Fruit fly (Drosophila melanogaster) whole organism, embryonic: ENCODE results near the gene CG15332.

ENCODE experiments used
- B-H1 ChIP-seq: fragments of 200-800 bp; sonication (Bioruptor generic); IDR thresholded peaks from 3 replicates; pipeline ENCODE4 v1.3.6; 2022; ENCODE audit warnings: missing biosample characterization, missing genetic modification characterization
- Bteb2 ChIP-seq: fragments of 200-800 bp; sonication (Bioruptor generic); optimal IDR thresholded peaks from 2 replicates; lab custom pipeline; 2016; ENCODE audit warnings: missing biosample characterization, missing genetic modification characterization
- CG10431 ChIP-seq: fragments of 200-800 bp; sonication (Bioruptor generic); optimal IDR thresholded peaks from 3 replicates; lab custom pipeline; 2018; ENCODE audit warnings: missing biosample characterization, mild to moderate bottlenecking, missing genetic modification characterization
- CG10959 ChIP-seq: fragments of 200-800 bp; sonication (Bioruptor generic); IDR thresholded peaks from 2 replicates; pipeline ENCODE4 v1.3.6; 2022; ENCODE audit warnings: missing biosample characterization, missing genetic modification characterization
- CG10979 ChIP-seq: fragments of 200-800 bp; sonication (Bioruptor generic); optimal IDR thresholded peaks from 2 replicates; lab custom pipeline; 2018; ENCODE audit warnings: missing biosample characterization, mild to moderate bottlenecking, missing genetic modification characterization, moderate library complexity
- CG11398 ChIP-seq: fragments of 200-800 bp; sonication (Bioruptor generic); optimal IDR thresholded peaks from 2 replicates; lab custom pipeline; 2016; ENCODE audit warnings: missing biosample characterization, missing genetic modification characterization
- CG12219 ChIP-seq: fragments of 200-800 bp; sonication (Bioruptor generic); optimal IDR thresholded peaks from 3 replicates; lab custom pipeline; 2018; ENCODE audit warnings: missing biosample characterization, mild to moderate bottlenecking, missing genetic modification characterization
- CG1233 ChIP-seq: fragments of 200-800 bp; sonication (Bioruptor generic); optimal IDR thresholded peaks from 4 replicates; lab custom pipeline; 2018; ENCODE audit warnings: missing biosample characterization, mild to moderate bottlenecking, missing genetic modification characterization
- CG13296 ChIP-seq: fragments of 200-800 bp; sonication (Bioruptor generic); optimal IDR thresholded peaks from 3 replicates; lab custom pipeline; 2018; ENCODE audit warnings: missing biosample characterization, mild to moderate bottlenecking, missing genetic modification characterization
- CG16813 ChIP-seq: fragments of 200-800 bp; sonication (Bioruptor generic); IDR thresholded peaks from 3 replicates; pipeline ENCODE4 v1.3.6; 2022; ENCODE audit warnings: missing biosample characterization, missing genetic modification characterization; ENCODE audit not compliant: partially characterized antibody
- CG16815 ChIP-seq: fragments of 200-800 bp; sonication (Bioruptor generic); optimal IDR thresholded peaks from 3 replicates; lab custom pipeline; 2017; ENCODE audit warnings: missing biosample characterization, mild to moderate bottlenecking, missing genetic modification characterization
- CG3065 ChIP-seq: fragments of 200-800 bp; sonication (Bioruptor generic); optimal IDR thresholded peaks from 2 replicates; lab custom pipeline; 2016; ENCODE audit warnings: missing biosample characterization, missing genetic modification characterization
- CG3281 ChIP-seq: fragments of 200-800 bp; sonication (Bioruptor generic); optimal IDR thresholded peaks from 3 replicates; lab custom pipeline; 2017; ENCODE audit warnings: missing biosample characterization, mild to moderate bottlenecking, missing genetic modification characterization
- CG8388 ChIP-seq: fragments of 200-800 bp; sonication (Bioruptor generic); optimal IDR thresholded peaks from 2 replicates; lab custom pipeline; 2019; ENCODE audit warnings: missing biosample characterization, mild to moderate bottlenecking, missing genetic modification characterization, moderate library complexity
- CrebB ChIP-seq: fragments of 200-800 bp; sonication (Bioruptor generic); optimal IDR thresholded peaks from 3 replicates; lab custom pipeline; 2018; ENCODE audit warnings: missing biosample characterization, mild to moderate bottlenecking, missing genetic modification characterization
- Deaf1 ChIP-seq: fragments of 200-800 bp; optimal IDR thresholded peaks from 3 replicates; lab custom pipeline; 2019; ENCODE audit warnings: missing biosample characterization, mild to moderate bottlenecking, missing genetic modification characterization, moderate library complexity
- Doc2 ChIP-seq: fragments of 200-800 bp; sonication (Bioruptor generic); IDR thresholded peaks from 2 replicates; pipeline ENCODE4 v1.3.6; 2022; ENCODE audit warnings: missing biosample characterization, missing genetic modification characterization
- Dp ChIP-seq: fragments of 200-800 bp; sonication (Bioruptor generic); optimal IDR thresholded peaks from 2 replicates; lab custom pipeline; 2018; ENCODE audit warnings: missing biosample characterization, mild to moderate bottlenecking, missing genetic modification characterization, moderate library complexity
- Fer2 ChIP-seq: fragments of 200-800 bp; sonication (Bioruptor generic); optimal IDR thresholded peaks from 2 replicates; lab custom pipeline; 2018; ENCODE audit warnings: missing biosample characterization, mild to moderate bottlenecking, missing genetic modification characterization, moderate library complexity
- GATAe ChIP-seq: fragments of 200-800 bp; sonication (Bioruptor generic); conservative IDR thresholded peaks from 2 replicates; pipeline ENCODE4 v1.3.6; 2022; ENCODE audit warnings: missing biosample characterization, missing genetic modification characterization
- Hr51 ChIP-seq, 2 experiments: fragments of 200-800 bp; sonication (Bioruptor generic); optimal IDR thresholded peaks; 2 replicates in 1 of 2; 3 replicates in 1 of 2; lab custom pipeline; 2016 to 2018; ENCODE audit warnings: missing biosample characterization in 2 of 2, missing genetic modification characterization in 2 of 2, mild to moderate bottlenecking in 1 of 2, moderate library complexity in 1 of 2
- Meics ChIP-seq: fragments of 200-800 bp; sonication (Bioruptor generic); optimal IDR thresholded peaks from 2 replicates; lab custom pipeline; 2017; ENCODE audit warnings: missing biosample characterization, mild to moderate bottlenecking, missing genetic modification characterization
- Myb ChIP-seq: fragments of 200-800 bp; sonication (Bioruptor generic); optimal IDR thresholded peaks from 2 replicates; lab custom pipeline; 2016; ENCODE audit warnings: missing biosample characterization, missing genetic modification characterization
- Oaz ChIP-seq: fragments of 200-800 bp; sonication (Bioruptor generic); IDR thresholded peaks from 2 replicates; pipeline ENCODE4 v1.3.6; 2022; ENCODE audit warnings: missing biosample characterization, missing genetic modification characterization
- Pdp1 ChIP-seq, 2 experiments: fragments of 200-800 bp; sonication (Bioruptor generic); optimal IDR thresholded peaks; 3 replicates each; lab custom pipeline; 2016; ENCODE audit warnings: missing biosample characterization in 2 of 2, missing genetic modification characterization in 2 of 2, mild to moderate bottlenecking in 1 of 2, moderate library complexity in 1 of 2
- Side ChIP-seq: fragments of 200-800 bp; sonication (Bioruptor generic); optimal IDR thresholded peaks from 2 replicates; lab custom pipeline; 2016; ENCODE audit warnings: missing biosample characterization, missing genetic modification characterization
- Sox100B ChIP-seq: fragments of 200-800 bp; sonication (Bioruptor generic); optimal IDR thresholded peaks from 3 replicates; lab custom pipeline; 2018; ENCODE audit warnings: missing biosample characterization, mild to moderate bottlenecking, missing genetic modification characterization
- Spps ChIP-seq: fragments of 200-800 bp; sonication (Bioruptor generic); optimal IDR thresholded peaks from 2 replicates; lab custom pipeline; 2018; ENCODE audit warnings: missing biosample characterization, mild to moderate bottlenecking, missing genetic modification characterization
- Tbp ChIP-seq: fragments of >200 bp; optimal IDR thresholded peaks from 2 replicates; lab custom pipeline; 2018; ENCODE audit warnings: missing biosample characterization, missing genetic modification characterization
- Usf ChIP-seq: fragments of 200-800 bp; sonication (Bioruptor generic); optimal IDR thresholded peaks from 2 replicates; lab custom pipeline; 2017; ENCODE audit warnings: missing genotype, missing biosample characterization, missing genetic modification characterization
- ab ChIP-seq: fragments of 200-800 bp; sonication (Bioruptor generic); optimal IDR thresholded peaks from 2 replicates; lab custom pipeline; 2016; ENCODE audit warnings: missing biosample characterization, missing genetic modification characterization
- ara ChIP-seq: fragments of 200-800 bp; sonication (Bioruptor generic); IDR thresholded peaks from 2 replicates; pipeline ENCODE4 v1.3.6; 2022; ENCODE audit warnings: missing biosample characterization, missing genetic modification characterization
- bbx ChIP-seq: fragments of 200-800 bp; sonication (Bioruptor generic); IDR thresholded peaks from 2 replicates; pipeline ENCODE4 v1.3.6; 2022; ENCODE audit warnings: missing biosample characterization, missing genetic modification characterization; ENCODE audit not compliant: partially characterized antibody
- bigmax ChIP-seq: fragments of 200-800 bp; sonication (Bioruptor generic); optimal IDR thresholded peaks from 2 replicates; lab custom pipeline; 2018; ENCODE audit warnings: missing biosample characterization, mild to moderate bottlenecking, missing genetic modification characterization
- br ChIP-seq: fragments of >200 bp; optimal IDR thresholded peaks from 2 replicates; lab custom pipeline; 2017
- cad ChIP-seq: fragments of >200 bp; optimal IDR thresholded peaks from 2 replicates; lab custom pipeline; 2017; ENCODE audit warnings: missing biosample characterization, missing genetic modification characterization
- esg ChIP-seq: fragments of 200-800 bp; sonication (Bioruptor generic); conservative IDR thresholded peaks from 2 replicates; pipeline ENCODE4 v1.3.6; 2022; ENCODE audit warnings: missing biosample characterization, missing genetic modification characterization
- eve ChIP-seq, 2 experiments: fragments of >200 bp; optimal IDR thresholded peaks; 2 replicates each; lab custom pipeline; 2017; ENCODE audit warnings: missing biosample characterization in 2 of 2, missing genetic modification characterization in 2 of 2
- h ChIP-seq: fragments of >200 bp; optimal IDR thresholded peaks from 2 replicates; lab custom pipeline; 2017
- her ChIP-seq: fragments of 200-800 bp; sonication (Bioruptor generic); optimal IDR thresholded peaks from 2 replicates; lab custom pipeline; 2016; ENCODE audit warnings: missing biosample characterization, missing genetic modification characterization
- hkb ChIP-seq, 2 experiments: fragments of 200-800 bp in 1 of 2; fragments of >200 bp in 1 of 2; sonication (Bioruptor generic) in 1 of 2; IDR thresholded peaks in 1 of 2; optimal IDR thresholded peaks in 1 of 2; 2 replicates each; pipeline versions ENCODE4 v1.3.6 to Lab custom; 2017 to 2022; ENCODE audit warnings: missing biosample characterization in 1 of 2, missing genetic modification characterization in 1 of 2
- hth ChIP-seq: fragments of >200 bp; optimal IDR thresholded peaks from 2 replicates; lab custom pipeline; 2017; ENCODE audit warnings: inconsistent platforms
- knrl ChIP-seq: fragments of 200-800 bp; sonication (Bioruptor generic); IDR thresholded peaks from 3 replicates; pipeline ENCODE4 v1.3.6; 2022; ENCODE audit warnings: missing biosample characterization, missing genetic modification characterization; ENCODE audit not compliant: partially characterized antibody
- otp ChIP-seq: fragments of 200-800 bp; sonication (Bioruptor generic); IDR thresholded peaks from 3 replicates; pipeline ENCODE4, ENCODE4 v1.3.6; 2022; ENCODE audit warnings: missing biosample characterization, missing genetic modification characterization
- run ChIP-seq: fragments of 200-800 bp; sonication (Bioruptor generic); optimal IDR thresholded peaks from 3 replicates; lab custom pipeline; 2018; ENCODE audit warnings: missing biosample characterization, mild to moderate bottlenecking, missing genetic modification characterization
- sens ChIP-seq: fragments of 200-800 bp; sonication (Bioruptor generic); peaks from one replicate; lab custom pipeline; 2016; ENCODE audit warnings: missing biosample characterization, missing genetic modification characterization
- sqz ChIP-seq: fragments of 200-800 bp; sonication (Bioruptor generic); optimal IDR thresholded peaks from 3 replicates; lab custom pipeline; 2018; ENCODE audit warnings: missing biosample characterization, mild to moderate bottlenecking, missing genetic modification characterization
- unpg ChIP-seq: fragments of 200-800 bp; sonication (Bioruptor generic); optimal IDR thresholded peaks from 3 replicates; lab custom pipeline; 2018; ENCODE audit warnings: missing biosample characterization, mild to moderate bottlenecking, missing genetic modification characterization, moderate library complexity
- vnd ChIP-seq: fragments of 200-800 bp; sonication (Bioruptor generic); IDR thresholded peaks from 3 replicates; pipeline ENCODE4 v1.3.6; 2022; ENCODE audit warnings: missing biosample characterization, missing genetic modification characterization; ENCODE audit not compliant: partially characterized antibody
- zfh1 ChIP-seq: fragments of 200-800 bp; sonication (Bioruptor generic); IDR thresholded peaks from 3 replicates; pipeline ENCODE4 v1.3.6; 2022; ENCODE audit warnings: missing biosample characterization, missing genetic modification characterization
- zfh2 ChIP-seq: fragments of 200-800 bp; sonication (Bioruptor generic); optimal IDR thresholded peaks from 2 replicates; lab custom pipeline; 2016; ENCODE audit warnings: missing biosample characterization, missing genetic modification characterization

The CG15332 gene

DNA sequence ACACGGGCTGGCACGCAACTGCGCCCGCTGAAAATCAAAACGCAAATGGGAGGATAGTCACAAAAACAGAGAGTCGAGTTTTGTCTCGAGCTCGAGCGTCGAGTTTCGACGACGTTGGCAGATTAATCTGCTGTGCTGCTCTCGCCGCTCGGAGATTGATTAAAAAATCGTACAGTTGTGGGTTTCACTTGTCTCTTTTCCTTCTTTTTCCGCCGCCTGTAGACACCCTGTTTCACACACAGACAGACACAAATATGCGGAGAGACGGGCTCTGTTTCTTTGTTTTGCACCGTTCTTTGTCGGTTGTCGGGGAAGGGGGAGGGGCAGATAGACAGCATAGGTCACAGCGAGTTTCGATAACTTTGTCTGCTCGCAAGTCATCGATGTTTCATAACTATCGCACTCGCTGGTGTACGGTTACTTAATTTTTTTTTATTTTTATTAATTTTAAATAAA, 8.9 kb downstream of the CG15332 start, which contains the start of gene orion (continued):
- TF ChIP-seq CG10959 (GFP tag; lab: Robert Waterston, UW), result no peak
- TF ChIP-seq Usf, result no peak
- TF ChIP-seq Doc2 (GFP tag; lab: Robert Waterston, UW), result no peak
- TF ChIP-seq Tbp (GFP tag; lab: Kevin White, UChicago), result no peak
- TF ChIP-seq knrl (GFP tag; lab: Robert Waterston, UW), result peak; percentile 68
- TF ChIP-seq bbx, result peak; percentile 90
- 0 out of 3 replicates have a peak, but pooled peaks have one; percentile 34 for TF ChIP-seq otp (GFP tag; lab: Robert Waterston, UW)
- TF ChIP-seq ara (GFP tag; lab: Robert Waterston, UW), result 0 out of 2 replicates have a peak, but pooled peaks have one; percentile 25
- no peak for TF ChIP-seq Hr51 (GFP tag; optimal IDR thresholded peaks at IDR 0.05; lab: Kevin White, UChicago)
- TF ChIP-seq CG10431 (GFP tag; lab: Kevin White, UChicago), result peak; percentile 0
- no peak for TF ChIP-seq CG11398 (GFP tag; lab: Kevin White, UChicago)
- no peak for TF ChIP-seq Fer2 (tag; lab: Kevin White, UChicago)
- peak; percentile 84 for TF ChIP-seq sens (GFP tag; lab: Kevin White, UChicago)
- TF ChIP-seq Meics (GFP tag; lab: Kevin White, UChicago), result no peak
- TF ChIP-seq esg, result no peak
- TF ChIP-seq zfh2 (GFP tag; lab: Kevin White, UChicago), result no peak
- no peak for TF ChIP-seq Dp (GFP tag; lab: Kevin White, UChicago)
- TF ChIP-seq Myb (GFP tag; lab: Kevin White, UChicago), result no peak
- TF ChIP-seq sqz (GFP tag; lab: Kevin White, UChicago), result peak; percentile 58
- TF ChIP-seq CG8388 (GFP tag; lab: Kevin White, UChicago), result no peak
- no peak for TF ChIP-seq h (lab: Kevin White, UChicago)
- no peak for TF ChIP-seq CG3065
- TF ChIP-seq bigmax, result no peak
- 0 out of 3 replicates have a peak, but pooled peaks have one; percentile 25 for TF ChIP-seq zfh1 (GFP tag; lab: Robert Waterston, UW)
- no peak for TF ChIP-seq her
- no peak for TF ChIP-seq unpg (GFP tag; lab: Kevin White, UChicago)
- no peak for TF ChIP-seq run
- peak; percentile 15 for TF ChIP-seq CG12219 (GFP tag; lab: Kevin White, UChicago)
- TF ChIP-seq eve (GFP tag; optimal IDR thresholded peaks at IDR 0.05; lab: Kevin White, UChicago), result no peak
- peak in 1 of 2 experiments; percentile 17 for TF ChIP-seq Pdp1 (GFP tag; optimal IDR thresholded peaks at IDR 0.05; lab: Kevin White, UChicago)
- peak; percentile 69 for TF ChIP-seq CG16813
- no peak for TF ChIP-seq CG1233 (GFP tag; lab: Kevin White, UChicago)
- no peak for TF ChIP-seq hth (lab: Kevin White, UChicago)
- TF ChIP-seq Side, result peak; percentile 9
- TF ChIP-seq Sox100B, result no peak
- no peak for TF ChIP-seq br
- no peak for TF ChIP-seq CG16815 (GFP tag; lab: Kevin White, UChicago)
- TF ChIP-seq CG13296 (GFP tag; lab: Kevin White, UChicago), result no peak
- peak; percentile 40 for TF ChIP-seq CG10979
- TF ChIP-seq hkb (optimal IDR thresholded peaks at IDR 0.05; lab: Kevin White, UChicago), result no peak
- peak; percentile 35; the same call in 1 of the 2 replicates for TF ChIP-seq hkb (GFP tag; IDR thresholded peaks at IDR 0.05; lab: Robert Waterston, UW)
- TF ChIP-seq GATAe (GFP tag; lab: Robert Waterston, UW), result no peak
- no peak for TF ChIP-seq B-H1 (GFP tag; lab: Robert Waterston, UW)
- no peak for TF ChIP-seq cad
- TF ChIP-seq Oaz (GFP tag; lab: Robert Waterston, UW), result no peak
- TF ChIP-seq Spps (tag; lab: Kevin White, UChicago), result no peak
- no peak for TF ChIP-seq ab
- no peak for TF ChIP-seq CG3281
- no peak for TF ChIP-seq Deaf1 (tag; lab: Kevin White, UChicago)
- TF ChIP-seq CrebB (tag; lab: Kevin White, UChicago), result peak; percentile 5
- peak; percentile 71 for TF ChIP-seq vnd (GFP tag; lab: Robert Waterston, UW)
- TF ChIP-seq Bteb2, result no peak
